Fruit fly (Drosophila melanogaster) whole organism, wandering third instar larva: ENCODE measurements around the gene CG3823.

Experiments
- Abd-B ChIP-seq: fragments of >200 bp; optimal IDR thresholded peaks from 2 replicates; lab custom pipeline; 2017; ENCODE audit warnings: missing biosample characterization, missing genetic modification characterization
- CG32264 ChIP-seq: fragments of 200-800 bp; sonication (Bioruptor generic); optimal IDR thresholded peaks from 2 replicates; lab custom pipeline; 2016; ENCODE audit warnings: missing biosample characterization, missing genetic modification characterization
- CG9705 ChIP-seq: fragments of 200-800 bp; sonication (Bioruptor generic); optimal IDR thresholded peaks from 2 replicates; lab custom pipeline; 2018; ENCODE audit warnings: missing biosample characterization, mild to moderate bottlenecking, missing genetic modification characterization
- CrebA ChIP-seq: fragments of 200-800 bp; sonication (Bioruptor generic); optimal IDR thresholded peaks from 2 replicates; lab custom pipeline; 2016; ENCODE audit warnings: missing biosample characterization, mild to moderate bottlenecking, missing genetic modification characterization, borderline replicate concordance
- Dfd ChIP-seq: fragments of >200 bp; optimal IDR thresholded peaks from 2 replicates; lab custom pipeline; 2017; ENCODE audit warnings: missing biosample characterization, missing genetic modification characterization
- Dif ChIP-seq: fragments of 200-275, 200-300 bp; sonication (Bioruptor generic); optimal IDR thresholded peaks from 2 replicates; lab custom pipeline; 2018; ENCODE audit warnings: missing biosample characterization, missing genetic modification characterization; ENCODE audit not compliant: partially characterized antibody
- GATAd ChIP-seq: sonication (Bioruptor generic); optimal IDR thresholded peaks from 2 replicates; lab custom pipeline; 2016; ENCODE audit warnings: missing biosample characterization, missing genetic modification characterization
- HLH106 ChIP-seq: fragments of 200-800 bp; optimal IDR thresholded peaks from 3 replicates; lab custom pipeline; 2019; ENCODE audit warnings: missing biosample characterization, mild to moderate bottlenecking, missing genetic modification characterization, moderate library complexity
- Hnf4 ChIP-seq: fragments of 200-800 bp; sonication (Bioruptor generic); optimal IDR thresholded peaks from 2 replicates; lab custom pipeline; 2016; ENCODE audit warnings: missing biosample characterization, mild to moderate bottlenecking, missing genetic modification characterization
- Hr78 ChIP-seq: fragments of >200 bp; optimal IDR thresholded peaks from 2 replicates; lab custom pipeline; 2017; ENCODE audit warnings: missing biosample characterization, missing genetic modification characterization
- Hr83 ChIP-seq: fragments of 200-300 bp; sonication (Bioruptor generic); optimal IDR thresholded peaks from 2 replicates; lab custom pipeline; 2016; ENCODE audit warnings: missing biosample characterization, mild to moderate bottlenecking, missing genetic modification characterization, moderate library complexity; ENCODE audit not compliant: poor library complexity, severe bottlenecking
- Jra ChIP-seq: sonication (Bioruptor generic); optimal IDR thresholded peaks from 2 replicates; lab custom pipeline; 2016; ENCODE audit warnings: missing biosample characterization, missing genetic modification characterization
- Mio ChIP-seq: sonication (Bioruptor generic); optimal IDR thresholded peaks from 2 replicates; lab custom pipeline; 2016; ENCODE audit warnings: missing biosample characterization, missing genetic modification characterization
- Myc ChIP-seq: fragments of >200 bp; optimal IDR thresholded peaks from 2 replicates; lab custom pipeline; 2017
- N ChIP-seq: fragments of >200 bp; optimal IDR thresholded peaks from 2 replicates; lab custom pipeline; 2018; ENCODE audit warnings: missing biosample characterization, missing external identifiers, missing genetic modification characterization
- OdsH ChIP-seq: fragments of 200-800 bp; sonication (Bioruptor generic); optimal IDR thresholded peaks from 2 replicates; lab custom pipeline; 2016; ENCODE audit warnings: missing biosample characterization, mild to moderate bottlenecking, missing genetic modification characterization
- Rel ChIP-seq, 2 experiments: fragments of 200-800 bp; sonication (Bioruptor generic) in 1 of 2; optimal IDR thresholded peaks; 2 replicates in 1 of 2; 3 replicates in 1 of 2; lab custom pipeline; 2016 to 2019; ENCODE audit warnings: mild to moderate bottlenecking in 2 of 2, missing biosample characterization in 2 of 2, missing genetic modification characterization in 2 of 2, moderate library complexity in 1 of 2
- Sp1 ChIP-seq: fragments of 200-800 bp; sonication (Bioruptor generic); optimal IDR thresholded peaks from 3 replicates; lab custom pipeline; 2019; ENCODE audit warnings: missing biosample characterization, mild to moderate bottlenecking, missing genetic modification characterization, moderate library complexity
- Vsx2 ChIP-seq: fragments of 200-300, 225-300 bp; sonication (Bioruptor generic); optimal IDR thresholded peaks from 2 replicates; lab custom pipeline; 2018; ENCODE audit warnings: missing biosample characterization, missing genetic modification characterization; ENCODE audit not compliant: partially characterized antibody
- br ChIP-seq: fragments of 200-800 bp; sonication (Bioruptor generic); optimal IDR thresholded peaks from 2 replicates; lab custom pipeline; 2016; ENCODE audit warnings: missing biosample characterization, missing genetic modification characterization
- brk ChIP-seq: fragments of 200-800 bp; sonication (Bioruptor generic); optimal IDR thresholded peaks from 2 replicates; lab custom pipeline; 2016; ENCODE audit warnings: missing biosample characterization, mild to moderate bottlenecking, missing genetic modification characterization
- dl ChIP-seq, 2 experiments: fragments of 175-275, 200-275 bp in 1 of 2; fragments of 200-275 bp in 1 of 2; sonication (Bioruptor generic); optimal IDR thresholded peaks; lab custom pipeline; 2018; ENCODE audit warnings: mild to moderate bottlenecking in 2 of 2, missing biosample characterization in 2 of 2, missing genetic modification characterization in 2 of 2, moderate library complexity in 2 of 2; ENCODE audit not compliant: partially characterized antibody in 2 of 2, insufficient read depth in 1 of 2
- dmrt93B ChIP-seq: fragments of 200-800 bp; sonication (Bioruptor generic); optimal IDR thresholded peaks from 2 replicates; lab custom pipeline; 2018; ENCODE audit warnings: missing biosample characterization, mild to moderate bottlenecking, missing genetic modification characterization
- dsf ChIP-seq: sonication (Bioruptor generic); optimal IDR thresholded peaks from 2 replicates; lab custom pipeline; 2016; ENCODE audit warnings: missing biosample characterization, missing genetic modification characterization, borderline replicate concordance
- ey ChIP-seq: fragments of 200-800 bp; sonication (Bioruptor generic); optimal IDR thresholded peaks from 2 replicates; lab custom pipeline; 2016; ENCODE audit warnings: missing biosample characterization, missing genetic modification characterization
- foxo ChIP-seq, 2 experiments: fragments of 200-800 bp; sonication (Bioruptor generic); optimal IDR thresholded peaks; 2 replicates in 1 of 2; 3 replicates in 1 of 2; lab custom pipeline; 2016 to 2017; ENCODE audit warnings: missing biosample characterization in 2 of 2, missing genetic modification characterization in 2 of 2
- fru ChIP-seq: fragments of 200-800 bp; sonication (Bioruptor generic); optimal IDR thresholded peaks from 3 replicates; lab custom pipeline; 2016; ENCODE audit warnings: missing biosample characterization, mild to moderate bottlenecking, missing genetic modification characterization
- h ChIP-seq: fragments of 200-800 bp; sonication (Bioruptor generic); optimal IDR thresholded peaks from 3 replicates; lab custom pipeline; 2016; ENCODE audit warnings: missing biosample characterization, mild to moderate bottlenecking, missing genetic modification characterization
- jim ChIP-seq: fragments of 175-275, 200-325 bp; sonication (Bioruptor generic); optimal IDR thresholded peaks from 2 replicates; lab custom pipeline; 2016; ENCODE audit warnings: missing biosample characterization, mild to moderate bottlenecking, missing genetic modification characterization
- lola ChIP-seq: fragments of >200 bp; optimal IDR thresholded peaks from 2 replicates; lab custom pipeline; 2017; ENCODE audit warnings: missing biosample characterization, missing genetic modification characterization
- pan ChIP-seq: fragments of >200 bp; optimal IDR thresholded peaks from 2 replicates; lab custom pipeline; 2017
- psq ChIP-seq: fragments of 200-800 bp; sonication (Bioruptor generic); optimal IDR thresholded peaks from 3 replicates; lab custom pipeline; 2017; ENCODE audit warnings: missing biosample characterization, mild to moderate bottlenecking, missing genetic modification characterization, moderate library complexity
- rgr ChIP-seq: fragments of 200-800 bp; sonication (Bioruptor generic); optimal IDR thresholded peaks from 3 replicates; lab custom pipeline; 2016; ENCODE audit warnings: missing biosample characterization, mild to moderate bottlenecking, missing genetic modification characterization
- sage ChIP-seq: fragments of 200-800 bp; sonication (Bioruptor generic); optimal IDR thresholded peaks from 2 replicates; lab custom pipeline; 2016; ENCODE audit warnings: missing biosample characterization, mild to moderate bottlenecking, missing genetic modification characterization
- sv ChIP-seq: fragments of 200-800 bp; sonication (Bioruptor generic); optimal IDR thresholded peaks from 3 replicates; lab custom pipeline; 2016; ENCODE audit warnings: missing biosample characterization, missing genetic modification characterization
- tai ChIP-seq: sonication (Bioruptor generic); optimal IDR thresholded peaks from 2 replicates; lab custom pipeline; 2016; ENCODE audit warnings: missing biosample characterization, missing genetic modification characterization
- usp ChIP-seq: fragments of >200 bp; optimal IDR thresholded peaks from 2 replicates; lab custom pipeline; 2017; ENCODE audit warnings: missing biosample characterization, missing genetic modification characterization
- woc ChIP-seq: sonication (Bioruptor generic); optimal IDR thresholded peaks from 2 replicates; lab custom pipeline; 2016; ENCODE audit warnings: missing biosample characterization, mild to moderate bottlenecking, missing genetic modification characterization

CG3823 gene

dm6 chrX:6303675-6304074 is at the start of gene CG3823:
CG3823 (plus strand) TSS chrX:6303975.
- TF ChIP-seq CG32264 (GFP tag; lab: Kevin White, UChicago): no peak
- TF ChIP-seq pan (lab: Kevin White, UChicago): no peak
- TF ChIP-seq woc (GFP tag; lab: Kevin White, UChicago): no peak
- TF ChIP-seq Rel (GFP tag; optimal IDR thresholded peaks at IDR 0.05; lab: Kevin White, UChicago): no peak
- TF ChIP-seq Rel (tag; optimal IDR thresholded peaks at IDR 0.05; lab: Kevin White, UChicago): no peak
- TF ChIP-seq CG9705: no peak
- TF ChIP-seq br (GFP tag; lab: Kevin White, UChicago): no peak
- TF ChIP-seq dsf: no peak
- TF ChIP-seq dl (GFP tag; optimal IDR thresholded peaks at IDR 0.05; lab: Kevin White, UChicago; ENCODE audit: insufficient read depth in 1 of 2, partially characterized antibody in 2 of 2): no peak
- TF ChIP-seq Hr83 (GFP tag; lab: Kevin White, UChicago): no peak
- no peak for TF ChIP-seq N (GFP tag; lab: Kevin White, UChicago)
- no peak for TF ChIP-seq Abd-B
- TF ChIP-seq sage: no peak
- TF ChIP-seq Myc (lab: Kevin White, UChicago): no peak
- no peak for TF ChIP-seq Dfd (GFP tag; lab: Kevin White, UChicago)
- TF ChIP-seq, all 38 proteins: peak for 0

- TF ChIP-seq foxo (GFP tag; optimal IDR thresholded peaks at IDR 0.05; lab: Kevin White, UChicago) (no peak), Jra (GFP tag; lab: Kevin White, UChicago) (no peak), dl (GFP tag; optimal IDR thresholded peaks at IDR 0.05; lab: Kevin White, UChicago; ENCODE audit: insufficient read depth in 1 of 2, partially characterized antibody in 2 of 2) (no peak), ey (GFP tag; lab: Kevin White, UChicago) (no peak), sv (GFP tag; lab: Kevin White, UChicago) (no peak), lola (no peak), rgr (no peak)
Observed at dm6 chrX:6254617-6255349, 49.0 kb upstream of the CG3823 start.

DNA sequence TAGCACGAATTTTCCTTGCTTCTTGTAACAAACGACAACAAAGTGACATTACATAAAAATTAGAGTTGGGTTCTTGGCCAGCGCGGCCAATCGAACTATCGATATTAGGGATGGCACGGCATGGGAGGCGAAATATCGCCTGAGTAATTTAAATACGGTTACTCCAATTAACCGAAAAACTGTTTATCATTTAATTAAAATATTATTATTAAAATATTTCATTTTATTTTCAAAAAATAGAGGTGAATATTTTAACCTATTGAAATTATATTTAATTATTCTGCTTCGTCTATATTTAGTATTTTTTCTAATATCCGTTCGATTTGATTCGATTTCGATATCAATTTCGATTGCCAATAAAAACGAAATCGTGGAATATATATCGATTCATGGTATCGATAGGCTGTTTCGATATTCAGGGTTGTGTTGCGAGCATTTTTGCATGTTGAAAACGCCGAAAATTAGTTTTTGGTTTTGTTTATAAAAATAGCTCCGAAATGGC is 48.3 kb upstream of the CG3823 start, which contains the start of the genes Rbcn-3A and Spx:
TSS of gene Rbcn-3A (minus strand) at position 74 of the 502 bp plus-strand sequence.
TSS of gene Spx (plus strand) at position 409 of the 502 bp plus-strand sequence.
- TF ChIP-seq GATAd (GFP tag; lab: Kevin White, UChicago): no peak
- no peak for TF ChIP-seq lola
- no peak for TF ChIP-seq brk (GFP tag; lab: Kevin White, UChicago)
- no peak for TF ChIP-seq sage
- TF ChIP-seq fru (GFP tag; lab: Kevin White, UChicago): peak; percentile 30
- no peak for TF ChIP-seq br (GFP tag; lab: Kevin White, UChicago)
- TF ChIP-seq Abd-B: no peak
- TF ChIP-seq Hnf4 (GFP tag; lab: Kevin White, UChicago): no peak
- no peak for TF ChIP-seq Rel (GFP tag; optimal IDR thresholded peaks at IDR 0.05; lab: Kevin White, UChicago)
- TF ChIP-seq Rel (tag; optimal IDR thresholded peaks at IDR 0.05; lab: Kevin White, UChicago): no peak
- no peak for TF ChIP-seq Myc (lab: Kevin White, UChicago)
- TF ChIP-seq Hr78 (GFP tag; lab: Kevin White, UChicago): no peak
- TF ChIP-seq foxo (GFP tag; optimal IDR thresholded peaks at IDR 0.05; lab: Kevin White, UChicago): peak in 1 of 2 experiments; percentile 42
- TF ChIP-seq psq (GFP tag; lab: Kevin White, UChicago): peak; percentile 37
- TF ChIP-seq woc (GFP tag; lab: Kevin White, UChicago): peak; percentile 8
- TF ChIP-seq Mio (GFP tag; lab: Kevin White, UChicago): no peak
- no peak for TF ChIP-seq Vsx2 (GFP tag; lab: Kevin White, UChicago)
- no peak for TF ChIP-seq tai (GFP tag; lab: Kevin White, UChicago)
- no peak for TF ChIP-seq h (GFP tag; lab: Kevin White, UChicago)
- no peak for TF ChIP-seq CG9705
- TF ChIP-seq N (GFP tag; lab: Kevin White, UChicago): no peak
- TF ChIP-seq sv (GFP tag; lab: Kevin White, UChicago): peak; percentile 11
- TF ChIP-seq Dif (GFP tag; lab: Kevin White, UChicago): no peak
- TF ChIP-seq ey (GFP tag; lab: Kevin White, UChicago): no peak
- TF ChIP-seq jim (GFP tag; lab: Kevin White, UChicago): no peak
- peak; percentile 44 for TF ChIP-seq Sp1
- no peak for TF ChIP-seq CrebA (GFP tag; lab: Kevin White, UChicago)
- peak; percentile 56 for TF ChIP-seq Jra (GFP tag; lab: Kevin White, UChicago)
- no peak for TF ChIP-seq Dfd (GFP tag; lab: Kevin White, UChicago)
- TF ChIP-seq usp (GFP tag; lab: Kevin White, UChicago): no peak
- TF ChIP-seq dmrt93B (GFP tag; lab: Kevin White, UChicago): no peak
- no peak for TF ChIP-seq Hr83 (GFP tag; lab: Kevin White, UChicago)
- no peak for TF ChIP-seq rgr
- no peak for TF ChIP-seq pan (lab: Kevin White, UChicago)
- TF ChIP-seq dl (GFP tag; optimal IDR thresholded peaks at IDR 0.05; lab: Kevin White, UChicago; ENCODE audit: insufficient read depth in 1 of 2, partially characterized antibody in 2 of 2): no peak
- TF ChIP-seq CG32264 (GFP tag; lab: Kevin White, UChicago): no peak
- peak; percentile 32 for TF ChIP-seq HLH106 (tag; lab: Kevin White, UChicago)
- TF ChIP-seq OdsH: peak; percentile 23
- no peak for TF ChIP-seq dsf
